Fruit fly (Drosophila melanogaster): ENCODE results near the gene CG5087.

The CG5087 gene

dm6 chr3L:8951507-8951906 is 46.5 kb upstream of the CG5087 start:
- TF ChIP-seq sage (GFP tag; optimal IDR thresholded peaks at IDR 0.05) (no peak), Dif (GFP tag; optimal IDR thresholded peaks at IDR 0.05; ENCODE audit: partially characterized antibody) (no peak), Hr83 (GFP tag; optimal IDR thresholded peaks at IDR 0.05; ENCODE audit: poor library complexity, severe bottlenecking) (peak; percentile 1), Rel (GFP tag; optimal IDR thresholded peaks at IDR 0.05) (no peak), Rel (tag; optimal IDR thresholded peaks at IDR 0.05) (no peak), Myc (optimal IDR thresholded peaks at IDR 0.05) (no peak), CG9705 (GFP tag; optimal IDR thresholded peaks at IDR 0.05) (no peak)

- no peak for TF ChIP-seq sv (GFP tag; optimal IDR thresholded peaks at IDR 0.05)
Measured at dm6 chr3L:8952549-8953198, 45.3 kb upstream of the CG5087 start.

DNA sequence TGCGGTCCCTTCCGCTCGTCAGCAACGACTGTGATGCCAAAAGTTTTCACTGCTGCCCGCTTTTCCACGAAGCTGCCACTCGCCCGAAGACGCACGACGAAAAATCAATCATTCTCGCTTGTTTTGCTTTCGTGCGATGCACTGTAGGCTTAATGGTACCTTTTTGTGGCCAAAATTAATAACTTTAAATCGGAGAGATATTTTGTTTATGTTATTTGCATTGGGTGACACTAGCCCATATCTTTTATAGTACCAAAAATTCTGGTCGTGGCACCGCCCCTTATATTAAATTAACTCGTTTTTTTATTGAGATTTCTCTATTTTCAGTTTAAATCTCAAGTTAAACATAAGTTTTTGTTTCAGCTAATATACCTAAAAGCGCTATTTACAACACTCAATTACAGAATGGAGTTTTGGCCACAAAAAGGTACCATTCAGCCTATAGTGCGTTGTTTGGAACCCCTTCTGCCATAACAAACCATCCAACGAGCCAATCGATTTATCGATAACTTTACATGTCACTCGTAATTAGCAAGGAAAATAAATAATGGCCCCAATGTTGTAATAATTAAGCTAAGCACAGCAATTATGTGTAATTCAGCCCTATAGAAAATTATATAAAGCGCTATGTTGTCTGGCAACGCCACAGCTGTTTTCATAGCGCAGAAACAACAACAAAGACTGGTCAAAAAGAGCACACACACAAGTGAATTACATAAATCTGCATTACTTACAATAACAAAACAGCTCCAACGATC is 44.6 kb upstream of the CG5087 start:
- TF ChIP-seq Hnf4 (GFP tag; optimal IDR thresholded peaks at IDR 0.05) (peak; percentile 29), ey (GFP tag; optimal IDR thresholded peaks at IDR 0.05) (peak; percentile 36), Sp1 (GFP tag; optimal IDR thresholded peaks at IDR 0.05) (peak; percentile 61), rgr (GFP tag; optimal IDR thresholded peaks at IDR 0.05) (peak; percentile 32), Rel (GFP tag; optimal IDR thresholded peaks at IDR 0.05) (no peak), Rel (tag; optimal IDR thresholded peaks at IDR 0.05) (no peak), OdsH (GFP tag; optimal IDR thresholded peaks at IDR 0.05) (peak; percentile 15), fru (GFP tag; optimal IDR thresholded peaks at IDR 0.05) (peak; percentile 43), br (GFP tag; optimal IDR thresholded peaks at IDR 0.05) (peak; percentile 58), Vsx2 (GFP tag; optimal IDR thresholded peaks at IDR 0.05; ENCODE audit: partially characterized antibody) (peak; percentile 53), Dfd (GFP tag; optimal IDR thresholded peaks at IDR 0.05) (no peak), HLH106 (tag; optimal IDR thresholded peaks at IDR 0.05) (peak; percentile 66), brk (GFP tag; optimal IDR thresholded peaks at IDR 0.05) (no peak), Abd-B (GFP tag; optimal IDR thresholded peaks at IDR 0.05) (no peak), woc (GFP tag; optimal IDR thresholded peaks at IDR 0.05) (peak; percentile 65), Dif (GFP tag; optimal IDR thresholded peaks at IDR 0.05; ENCODE audit: partially characterized antibody) (peak; percentile 4), sv (GFP tag; optimal IDR thresholded peaks at IDR 0.05) (peak; percentile 12), sage (GFP tag; optimal IDR thresholded peaks at IDR 0.05) (no peak), h (GFP tag; optimal IDR thresholded peaks at IDR 0.05) (peak; percentile 56), CG9705 (GFP tag; optimal IDR thresholded peaks at IDR 0.05) (no peak), foxo (GFP tag; optimal IDR thresholded peaks at IDR 0.05) (peak in 1 of 2 experiments; percentile 62)

DNA sequence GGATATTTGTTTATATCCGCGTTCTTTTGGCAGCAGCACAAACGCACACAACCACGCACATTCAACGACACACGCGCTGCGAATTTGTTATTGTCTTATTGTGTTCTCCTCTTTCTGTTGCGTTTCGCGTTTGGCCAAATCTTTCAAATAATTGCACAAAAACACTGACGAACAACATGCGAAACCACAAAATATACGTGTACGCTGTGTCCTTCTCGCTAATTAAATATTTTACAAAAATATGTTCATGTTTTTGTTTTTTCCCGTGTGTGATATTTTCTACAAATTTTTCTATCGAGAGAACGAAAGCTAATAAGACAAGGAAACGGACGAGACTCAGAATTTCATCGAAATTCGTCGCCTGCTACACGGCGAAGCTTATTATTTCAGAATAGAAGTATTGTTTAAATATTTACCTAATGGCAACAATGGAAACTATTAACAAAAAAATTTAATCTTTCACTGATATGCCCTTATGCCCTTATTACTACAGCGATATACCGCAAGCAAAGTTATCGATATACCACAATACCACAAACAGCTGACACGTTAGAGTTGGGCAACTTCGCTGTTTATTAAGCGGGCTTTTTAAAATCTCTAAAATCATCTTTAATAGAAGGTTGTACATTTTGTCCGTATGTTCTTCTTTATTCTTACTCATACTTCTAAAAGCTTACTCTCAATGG is 43.9 kb upstream of the CG5087 start, which contains the start of the genes CG43783 and orb2:
CG43783 (minus strand) TSS at position 311 of the 686 bp plus-strand sequence.
orb2 (minus strand) TSS at position 502 of the 686 bp plus-strand sequence.
- TF ChIP-seq jim (GFP tag; optimal IDR thresholded peaks at IDR 0.05) (no peak), GATAd (GFP tag; optimal IDR thresholded peaks at IDR 0.05) (no peak), rgr (GFP tag; optimal IDR thresholded peaks at IDR 0.05) (no peak), lola (GFP tag; optimal IDR thresholded peaks at IDR 0.05) (no peak), Sp1 (GFP tag; optimal IDR thresholded peaks at IDR 0.05) (no peak), br (GFP tag; optimal IDR thresholded peaks at IDR 0.05) (no peak), tai (GFP tag; optimal IDR thresholded peaks at IDR 0.05) (no peak), foxo (GFP tag; optimal IDR thresholded peaks at IDR 0.05) (no peak), N (GFP tag; optimal IDR thresholded peaks at IDR 0.05) (no peak), woc (GFP tag; optimal IDR thresholded peaks at IDR 0.05) (no peak), CrebA (GFP tag; optimal IDR thresholded peaks at IDR 0.05; ENCODE audit: borderline replicate concordance) (no peak), usp (GFP tag; optimal IDR thresholded peaks at IDR 0.05) (no peak), sv (GFP tag; optimal IDR thresholded peaks at IDR 0.05) (no peak), dsf (GFP tag; optimal IDR thresholded peaks at IDR 0.05; ENCODE audit: borderline replicate concordance) (no peak), Hnf4 (GFP tag; optimal IDR thresholded peaks at IDR 0.05) (no peak), brk (GFP tag; optimal IDR thresholded peaks at IDR 0.05) (no peak), Dfd (GFP tag; optimal IDR thresholded peaks at IDR 0.05) (no peak), h (GFP tag; optimal IDR thresholded peaks at IDR 0.05) (no peak), Jra (GFP tag; optimal IDR thresholded peaks at IDR 0.05) (no peak), psq (GFP tag; optimal IDR thresholded peaks at IDR 0.05) (peak; percentile 31), OdsH (GFP tag; optimal IDR thresholded peaks at IDR 0.05) (no peak), Abd-B (GFP tag; optimal IDR thresholded peaks at IDR 0.05) (no peak), Hr83 (GFP tag; optimal IDR thresholded peaks at IDR 0.05; ENCODE audit: poor library complexity, severe bottlenecking) (peak; percentile 6), dmrt93B (GFP tag; optimal IDR thresholded peaks at IDR 0.05) (no peak), CG32264 (GFP tag; optimal IDR thresholded peaks at IDR 0.05) (peak; percentile 10), Rel (GFP tag; optimal IDR thresholded peaks at IDR 0.05) (no peak), Rel (tag; optimal IDR thresholded peaks at IDR 0.05) (no peak), dl (GFP tag; optimal IDR thresholded peaks at IDR 0.05; ENCODE audit: insufficient read depth in 1 of 2, partially characterized antibody in 2 of 2) (no peak), Myc (optimal IDR thresholded peaks at IDR 0.05) (no peak), CG9705 (GFP tag; optimal IDR thresholded peaks at IDR 0.05) (no peak), Vsx2 (GFP tag; optimal IDR thresholded peaks at IDR 0.05; ENCODE audit: partially characterized antibody) (peak; percentile 64), sage (GFP tag; optimal IDR thresholded peaks at IDR 0.05) (no peak), Mio (GFP tag; optimal IDR thresholded peaks at IDR 0.05) (no peak), ey (GFP tag; optimal IDR thresholded peaks at IDR 0.05) (no peak), fru (GFP tag; optimal IDR thresholded peaks at IDR 0.05) (peak; percentile 89)

Data from whole organism, wandering third instar larva.